Worm (Caenorhabditis elegans): ENCODE data around the gene Y66D12A.1.

DNA sequence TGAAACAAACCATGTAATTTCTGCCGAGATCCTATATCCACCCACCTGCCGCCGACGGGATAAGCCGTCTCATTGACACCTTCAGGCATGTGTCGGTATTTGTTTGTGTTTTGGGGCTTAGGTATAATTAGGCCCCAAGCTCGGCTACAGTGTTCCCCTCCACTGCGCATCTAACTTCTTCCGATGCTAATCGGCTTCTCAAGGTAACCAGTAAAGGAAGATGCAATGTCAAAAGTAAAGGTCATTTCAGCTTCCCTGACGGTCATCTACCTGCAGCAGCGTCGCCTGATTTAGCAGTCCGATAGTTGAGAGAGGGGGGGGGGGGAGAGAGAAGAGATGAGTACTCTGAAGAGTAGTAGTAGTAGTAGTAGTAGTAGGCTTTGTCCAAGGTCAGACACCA lies 49.7 kb upstream of the Y66D12A.1 start:
- TF ChIP-seq crh-2 (tag; optimal IDR thresholded peaks at IDR 0.05): no peak
- no peak for TF ChIP-seq ama-1 (optimal IDR thresholded peaks at IDR 0.05)
- no peak for TF ChIP-seq unc-39 (tag; optimal IDR thresholded peaks at IDR 0.05)
- TF ChIP-seq unc-62 (GFP tag; optimal IDR thresholded peaks at IDR 0.05): no peak
- no peak for TF ChIP-seq unc-55 (GFP tag; optimal IDR thresholded peaks at IDR 0.05)
- TF ChIP-seq F13H6.1 (tag; optimal IDR thresholded peaks at IDR 0.05): no peak
- peak; percentile 15 for TF ChIP-seq ceh-16 (tag; optimal IDR thresholded peaks at IDR 0.05)

Data from whole organism, L2 larva.